Fruit fly (Drosophila melanogaster) whole organism, embryonic: Measurements from ENCODE around the gene dgt2.

Source experiments
- Awh ChIP-seq: fragments of 200-800 bp; sonication (Bioruptor generic); IDR thresholded peaks from 2 replicates; pipeline ENCODE4, ENCODE4 v1.3.6; 2022; ENCODE audit warnings: missing biosample characterization, missing genetic modification characterization
- CG12942 ChIP-seq: fragments of 200-800 bp; sonication (Bioruptor generic); optimal IDR thresholded peaks from 3 replicates; lab custom pipeline; 2016; ENCODE audit warnings: missing biosample characterization, missing genetic modification characterization
- CG15601 ChIP-seq: fragments of 200-800 bp; sonication (Bioruptor generic); optimal IDR thresholded peaks from 3 replicates; lab custom pipeline; 2019; ENCODE audit warnings: missing biosample characterization, mild to moderate bottlenecking, missing genetic modification characterization, moderate library complexity
- CG17186 ChIP-seq: fragments of 200-800 bp; sonication (Bioruptor generic); optimal IDR thresholded peaks from 3 replicates; lab custom pipeline; 2017; ENCODE audit warnings: missing biosample characterization, missing genetic modification reagents, missing genetic modification characterization
- CG17361 ChIP-seq: fragments of 200-800 bp; sonication (Bioruptor generic); IDR thresholded peaks from 3 replicates; pipeline ENCODE4 v1.3.6; 2022; ENCODE audit warnings: missing biosample characterization, missing genetic modification characterization
- CG17912 ChIP-seq: fragments of 200-800 bp; sonication (Bioruptor generic); optimal IDR thresholded peaks from 2 replicates; lab custom pipeline; 2018; ENCODE audit warnings: missing biosample characterization, mild to moderate bottlenecking, missing genetic modification characterization
- CG1832 ChIP-seq: fragments of 200-800 bp; sonication (Bioruptor generic); optimal IDR thresholded peaks from 2 replicates; lab custom pipeline; 2017; ENCODE audit warnings: missing biosample characterization, mild to moderate bottlenecking, missing genetic modification characterization, inconsistent platforms
- CG2120 ChIP-seq: fragments of 200-800 bp; sonication (Bioruptor generic); optimal IDR thresholded peaks from 3 replicates; lab custom pipeline; 2016; ENCODE audit warnings: missing biosample characterization, missing genetic modification characterization
- CG2199 ChIP-seq: fragments of 200-800 bp; sonication (Bioruptor generic); IDR thresholded peaks from 3 replicates; pipeline ENCODE4 v1.3.6; 2022; ENCODE audit warnings: missing biosample characterization, missing genetic modification characterization
- CG2202 ChIP-seq: fragments of 200-800 bp; sonication (Bioruptor generic); optimal IDR thresholded peaks from 2 replicates; lab custom pipeline; 2018; ENCODE audit warnings: missing biosample characterization, mild to moderate bottlenecking, missing genetic modification characterization
- CG30403 ChIP-seq: fragments of 200-800 bp; sonication (Bioruptor generic); optimal IDR thresholded peaks from 3 replicates; lab custom pipeline; 2016; ENCODE audit warnings: missing biosample characterization, missing genetic modification characterization
- CG31388 ChIP-seq: fragments of 200-800 bp; sonication (Bioruptor generic); optimal IDR thresholded peaks from 2 replicates; lab custom pipeline; 2016; ENCODE audit warnings: missing biosample characterization, missing genetic modification characterization
- CG3407 ChIP-seq: fragments of 200-800 bp; sonication (Bioruptor generic); optimal IDR thresholded peaks from 2 replicates; lab custom pipeline; 2018; ENCODE audit warnings: missing biosample characterization, mild to moderate bottlenecking, missing genetic modification characterization
- CG3838 ChIP-seq: fragments of 200-800 bp; sonication (Bioruptor generic); optimal IDR thresholded peaks from 3 replicates; lab custom pipeline; 2016; ENCODE audit warnings: missing biosample characterization, missing genetic modification characterization
- CG4328 ChIP-seq: fragments of 200-800 bp; sonication (Bioruptor generic); optimal IDR thresholded peaks from 3 replicates; lab custom pipeline; 2017; ENCODE audit warnings: missing biosample characterization, missing genetic modification reagents, missing genetic modification characterization
- CG4360 ChIP-seq: fragments of 200-800 bp; sonication (Bioruptor generic); IDR thresholded peaks from 2 replicates; pipeline ENCODE4 v1.3.6; 2022; ENCODE audit warnings: missing biosample characterization, missing genetic modification characterization
- CG4617 ChIP-seq: fragments of 200-800 bp; sonication (Bioruptor generic); optimal IDR thresholded peaks from 3 replicates; lab custom pipeline; 2016; ENCODE audit warnings: missing biosample characterization, missing genetic modification characterization, borderline replicate concordance
- CG5245 ChIP-seq: fragments of 200-800 bp; sonication (Bioruptor generic); optimal IDR thresholded peaks from 3 replicates; lab custom pipeline; 2016; ENCODE audit warnings: missing biosample characterization, missing genetic modification characterization
- CG6175 ChIP-seq: fragments of 200-800 bp; sonication (Bioruptor generic); IDR thresholded peaks from 3 replicates; pipeline ENCODE4 v1.3.6; 2022; ENCODE audit warnings: missing biosample characterization, missing genetic modification characterization
- CG6272 ChIP-seq: fragments of 200-800 bp; sonication (Bioruptor generic); IDR thresholded peaks from 2 replicates; pipeline ENCODE4 v1.3.6; 2022; ENCODE audit warnings: missing biosample characterization, missing genetic modification characterization
- CG6654 ChIP-seq: fragments of 200-800 bp; sonication (Bioruptor generic); optimal IDR thresholded peaks from 2 replicates; lab custom pipeline; 2017; ENCODE audit warnings: missing biosample characterization, mild to moderate bottlenecking, missing genetic modification characterization
- CG7928 ChIP-seq: fragments of 200-800 bp; sonication (Bioruptor generic); optimal IDR thresholded peaks from 2 replicates; lab custom pipeline; 2017; ENCODE audit warnings: missing biosample characterization, mild to moderate bottlenecking, missing genetic modification characterization
- CG8089 ChIP-seq: fragments of 200-800 bp; sonication (Bioruptor generic); optimal IDR thresholded peaks from 3 replicates; lab custom pipeline; 2016; ENCODE audit warnings: missing biosample characterization, missing genetic modification characterization
- CG9727 ChIP-seq: fragments of 200-800 bp; sonication (Bioruptor generic); optimal IDR thresholded peaks from 3 replicates; lab custom pipeline; 2017; ENCODE audit warnings: missing biosample characterization, mild to moderate bottlenecking, missing genetic modification characterization
- Deaf1 ChIP-seq: fragments of 200-800 bp; optimal IDR thresholded peaks from 3 replicates; lab custom pipeline; 2019; ENCODE audit warnings: missing biosample characterization, mild to moderate bottlenecking, missing genetic modification characterization, moderate library complexity
- Doc2 ChIP-seq: fragments of 200-800 bp; sonication (Bioruptor generic); IDR thresholded peaks from 2 replicates; pipeline ENCODE4 v1.3.6; 2022; ENCODE audit warnings: missing biosample characterization, missing genetic modification characterization
- H15 ChIP-seq: fragments of 200-800 bp; sonication (Bioruptor generic); IDR thresholded peaks from 3 replicates; pipeline ENCODE4 v1.3.6; 2022; ENCODE audit warnings: missing biosample characterization, missing genetic modification characterization
- H2.0 ChIP-seq: fragments of 200-800 bp; sonication (Bioruptor generic); IDR thresholded peaks from 2 replicates; pipeline ENCODE4 v1.3.6; 2022; ENCODE audit warnings: missing biosample characterization, missing genetic modification characterization
- HLH3B ChIP-seq: fragments of 200-800 bp; sonication (Bioruptor generic); IDR thresholded peaks from 2 replicates; pipeline ENCODE4 v1.3.6; 2022; ENCODE audit warnings: missing biosample characterization, missing genetic modification characterization
- Hmr ChIP-seq: fragments of 200-800 bp; sonication (Bioruptor generic); optimal IDR thresholded peaks from 3 replicates; lab custom pipeline; 2017; ENCODE audit warnings: mild to moderate bottlenecking, missing biosample characterization, missing genetic modification reagents, missing genetic modification characterization
- Hr39 ChIP-seq: fragments of >200 bp; optimal IDR thresholded peaks from 2 replicates; lab custom pipeline; 2017
- Hsf ChIP-seq: fragments of 200-800 bp; sonication (Bioruptor generic); optimal IDR thresholded peaks from 3 replicates; lab custom pipeline; 2016; ENCODE audit warnings: missing biosample characterization, missing genetic modification characterization
- Jarid2 ChIP-seq: fragments of 200-800 bp; sonication (Bioruptor generic); optimal IDR thresholded peaks from 3 replicates; lab custom pipeline; 2017; ENCODE audit warnings: mild to moderate bottlenecking, missing biosample characterization, missing genetic modification reagents, missing genetic modification characterization
- NC2α ChIP-seq: fragments of 200-800 bp; sonication (Bioruptor generic); optimal IDR thresholded peaks from 2 replicates; lab custom pipeline; 2016; ENCODE audit warnings: missing biosample characterization, missing genetic modification characterization
- NfI ChIP-seq: fragments of 200-800 bp; sonication (Bioruptor generic); optimal IDR thresholded peaks from 3 replicates; lab custom pipeline; 2018; ENCODE audit warnings: missing biosample characterization, mild to moderate bottlenecking, missing genetic modification characterization, moderate library complexity
- Sry-δ ChIP-seq: fragments of 200-800 bp; sonication (Bioruptor generic); optimal IDR thresholded peaks from 2 replicates; lab custom pipeline; 2016; ENCODE audit warnings: missing biosample characterization, missing genetic modification characterization
- Xrp1 ChIP-seq: fragments of 200-800 bp; sonication (Bioruptor generic); IDR thresholded peaks from 2 replicates; pipeline ENCODE4 v1.3.6; 2022; ENCODE audit warnings: missing biosample characterization, missing genetic modification characterization
- ara ChIP-seq: fragments of 200-800 bp; sonication (Bioruptor generic); IDR thresholded peaks from 2 replicates; pipeline ENCODE4 v1.3.6; 2022; ENCODE audit warnings: missing biosample characterization, missing genetic modification characterization
- cato ChIP-seq: fragments of 200-800 bp; sonication (Bioruptor generic); optimal IDR thresholded peaks from 2 replicates; lab custom pipeline; 2016; ENCODE audit warnings: missing biosample characterization, missing genetic modification characterization, borderline replicate concordance
- crp ChIP-seq, 2 experiments: fragments of 200-800 bp; sonication (Bioruptor generic); optimal IDR thresholded peaks; 2 replicates in 1 of 2; 3 replicates in 1 of 2; lab custom pipeline; 2017; ENCODE audit warnings: missing biosample characterization in 2 of 2, missing genetic modification characterization in 2 of 2, mild to moderate bottlenecking in 1 of 2, moderate library complexity in 1 of 2
- danr ChIP-seq: fragments of 200-800 bp; sonication (Bioruptor generic); IDR thresholded peaks from 2 replicates; pipeline ENCODE4 v1.3.6; 2022; ENCODE audit warnings: missing biosample characterization, missing genetic modification characterization
- ham ChIP-seq: fragments of 200-800 bp; sonication (Bioruptor generic); IDR thresholded peaks from 2 replicates; pipeline ENCODE4 v1.3.6; 2022; ENCODE audit warnings: missing biosample characterization, missing genetic modification characterization
- hkb ChIP-seq, 2 experiments: fragments of 200-800 bp in 1 of 2; fragments of >200 bp in 1 of 2; sonication (Bioruptor generic) in 1 of 2; IDR thresholded peaks in 1 of 2; optimal IDR thresholded peaks in 1 of 2; 2 replicates each; pipeline versions ENCODE4 v1.3.6 to Lab custom; 2017 to 2022; ENCODE audit warnings: missing biosample characterization in 1 of 2, missing genetic modification characterization in 1 of 2
- insv ChIP-seq, 2 experiments: fragments of 200-800 bp; sonication (Bioruptor generic); optimal IDR thresholded peaks; 3 replicates each; lab custom pipeline; 2016 to 2018; ENCODE audit warnings: missing biosample characterization in 2 of 2, missing genetic modification characterization in 2 of 2
- ken ChIP-seq: fragments of 200-800 bp; sonication (Bioruptor generic); IDR thresholded peaks from 3 replicates; pipeline ENCODE4 v1.3.6; 2022; ENCODE audit warnings: missing biosample characterization, missing genetic modification characterization
- maf-S ChIP-seq: fragments of 200-800 bp; sonication (Bioruptor generic); optimal IDR thresholded peaks from 2 replicates; lab custom pipeline; 2016; ENCODE audit warnings: missing biosample characterization, missing genetic modification characterization
- pb ChIP-seq: fragments of 200-800 bp; sonication (Bioruptor generic); optimal IDR thresholded peaks from 3 replicates; lab custom pipeline; 2016; ENCODE audit warnings: missing biosample characterization, missing genetic modification characterization
- pnt ChIP-seq: fragments of 200-800 bp; sonication (Bioruptor generic); optimal IDR thresholded peaks from 3 replicates; lab custom pipeline; 2016; ENCODE audit warnings: missing biosample characterization, missing genetic modification characterization
- prd ChIP-seq, 3 experiments: fragments of >200 bp in 2 of 3; fragments of 200-800 bp in 1 of 3; sonication (Bioruptor generic) in 1 of 3; optimal IDR thresholded peaks in 2 of 3; IDR thresholded peaks in 1 of 3; 2 replicates in 2 of 3; 3 replicates in 1 of 3; pipeline versions ENCODE4 v1.3.6 to Lab custom; 2017 to 2022; ENCODE audit warnings: missing biosample characterization in 1 of 3, missing genetic modification characterization in 1 of 3
- shn ChIP-seq: fragments of 200-800 bp; sonication (Bioruptor generic); optimal IDR thresholded peaks from 3 replicates; lab custom pipeline; 2016; ENCODE audit warnings: missing biosample characterization, missing genetic modification characterization
- tgo ChIP-seq: fragments of 200-800 bp; sonication (Bioruptor generic); IDR thresholded peaks from 3 replicates; pipeline ENCODE4 v1.3.6; 2022; ENCODE audit warnings: missing biosample characterization, missing genetic modification characterization

The dgt2 gene

DNA sequence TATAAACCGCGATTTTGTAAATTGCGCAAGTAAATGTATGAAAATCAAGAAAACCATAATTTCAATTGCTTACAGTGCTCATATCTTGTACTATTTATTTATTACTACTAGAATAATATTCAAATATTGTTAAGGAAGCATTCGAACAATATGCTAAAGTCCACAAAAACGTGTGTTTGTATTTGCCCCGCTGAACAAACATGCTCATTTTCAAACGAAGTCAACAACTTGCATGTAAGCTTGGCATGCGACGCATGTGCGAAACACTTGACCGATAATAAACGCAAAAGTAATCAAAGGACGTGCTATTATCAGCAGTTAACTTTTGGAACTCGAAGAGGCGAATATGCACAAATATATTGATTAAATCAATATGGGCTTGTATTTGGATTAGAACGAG lies 31.5 kb downstream of the dgt2 start (continued):
- TF ChIP-seq Hr39 (lab: Kevin White, UChicago) = no peak
- TF ChIP-seq H15 = no peak
- TF ChIP-seq CG2199 (GFP tag; lab: Robert Waterston, UW) = no peak
- TF ChIP-seq Deaf1 (tag; lab: Kevin White, UChicago) = no peak
- no peak for TF ChIP-seq CG4617 (GFP tag; lab: Kevin White, UChicago)
- TF ChIP-seq NfI = peak; percentile 37
- 0 out of 3 replicates have a peak, but pooled peaks have one; percentile 13 for TF ChIP-seq CG17361 (GFP tag; lab: Robert Waterston, UW)
- peak; percentile 6 for TF ChIP-seq NC2α
- TF ChIP-seq CG3407 (GFP tag; lab: Kevin White, UChicago) = peak; percentile 87
- TF ChIP-seq CG7928 (GFP tag; lab: Kevin White, UChicago) = no peak
- TF ChIP-seq CG5245 = no peak
- peak; percentile 76 for TF ChIP-seq CG2202
- no peak; the same call in 1 of the 2 replicates for TF ChIP-seq HLH3B
- TF ChIP-seq CG8089 (GFP tag; lab: Kevin White, UChicago) = peak; percentile 44
- TF ChIP-seq CG6272 (GFP tag; lab: Robert Waterston, UW) = no peak
- peak; percentile 52 for TF ChIP-seq CG2120
- no peak for TF ChIP-seq ham (GFP tag; lab: Robert Waterston, UW)
- TF ChIP-seq Xrp1 (GFP tag; lab: Robert Waterston, UW) = peak; percentile 72
- TF ChIP-seq CG30403 (GFP tag; lab: Kevin White, UChicago) = no peak
- TF ChIP-seq CG4360 (GFP tag; lab: Robert Waterston, UW) = no peak; the same call in 1 of the 2 replicates
- TF ChIP-seq CG9727 (GFP tag; lab: Kevin White, UChicago) = peak; percentile 36
- no peak for TF ChIP-seq tgo (GFP tag; lab: Robert Waterston, UW)
- peak; percentile 19; the same call in 1 of the 2 replicates for TF ChIP-seq ara (GFP tag; lab: Robert Waterston, UW)
- TF ChIP-seq pb (GFP tag; lab: Kevin White, UChicago) = no peak
- no peak for TF ChIP-seq ken
- TF ChIP-seq hkb (optimal IDR thresholded peaks at IDR 0.05; lab: Kevin White, UChicago) = no peak
- no peak for TF ChIP-seq hkb (GFP tag; IDR thresholded peaks at IDR 0.05; lab: Robert Waterston, UW)
- peak; percentile 84 for TF ChIP-seq CG15601 (tag; lab: Kevin White, UChicago)
- TF ChIP-seq maf-S (GFP tag; lab: Kevin White, UChicago) = no peak
- peak; percentile 4 for TF ChIP-seq Sry-δ
- TF ChIP-seq CG12942 (GFP tag; lab: Kevin White, UChicago) = peak; percentile 62
- peak; percentile 89 for TF ChIP-seq Hmr (GFP tag; lab: Kevin White, UChicago)
- no peak for TF ChIP-seq CG31388 (GFP tag; lab: Kevin White, UChicago)
- no peak for TF ChIP-seq danr (GFP tag; lab: Robert Waterston, UW)
- TF ChIP-seq pnt = no peak
- peak; percentile 2 for TF ChIP-seq Jarid2
- no peak for TF ChIP-seq CG1832 (GFP tag; lab: Kevin White, UChicago)
- no peak for TF ChIP-seq shn (GFP tag; lab: Kevin White, UChicago)
- TF ChIP-seq CG4328 (GFP tag; lab: Kevin White, UChicago) = peak; percentile 25
- no peak for TF ChIP-seq CG17186 (GFP tag; lab: Kevin White, UChicago)
- peak; percentile 34 for TF ChIP-seq cato (GFP tag; lab: Kevin White, UChicago)
- TF ChIP-seq H2.0 = no peak
- 0 out of 2 replicates have a peak, but pooled peaks have one; percentile 19 for TF ChIP-seq Awh
- no peak for TF ChIP-seq crp (GFP tag; optimal IDR thresholded peaks at IDR 0.05; lab: Kevin White, UChicago)
- peak; percentile 37 for TF ChIP-seq Hsf
- TF ChIP-seq insv (GFP tag; optimal IDR thresholded peaks at IDR 0.05; lab: Kevin White, UChicago) = peak in 1 of 2 experiments; percentile 53
- TF ChIP-seq CG3838 = peak; percentile 78
- no peak for TF ChIP-seq Doc2 (GFP tag; lab: Robert Waterston, UW)
- TF ChIP-seq prd (optimal IDR thresholded peaks at IDR 0.05; lab: Kevin White, UChicago) = no peak
- TF ChIP-seq prd (GFP tag; IDR thresholded peaks at IDR 0.05; lab: Robert Waterston, UW) = peak; percentile 51; the same call in 2 of the 3 replicates
- no peak for TF ChIP-seq CG6654 (GFP tag; lab: Kevin White, UChicago)
- TF ChIP-seq CG17912 = peak; percentile 8
- no peak for TF ChIP-seq CG6175 (GFP tag; lab: Robert Waterston, UW)
